Worm (Caenorhabditis elegans): ENCODE measurements around the gene dos-2.

The dos-2 gene

ce11 chrII:4002134-4002533, 26.1 kb downstream of the dos-2 start:
- no peak for TF ChIP-seq snpc-1.2 (GFP tag; IDR thresholded peaks at IDR 0.05)
- TF ChIP-seq unc-62 (GFP tag; optimal IDR thresholded peaks at IDR 0.05 in 1 of 2) = peak in 1 of 2 experiments; percentile 46
- no peak for TF ChIP-seq unc-62 (tag; optimal IDR thresholded peaks at IDR 0.05)

ce11 chrII:4004614-4005013, 28.6 kb downstream of the dos-2 start, which contains the start of gene ephx-1:
Gene ephx-1 (plus strand): TSS chrII:4004914.
- TF ChIP-seq cey-2 (tag; optimal IDR thresholded peaks at IDR 0.05; ENCODE audit: borderline replicate concordance, insufficient read depth) (no peak), dmd-8 (GFP tag; IDR thresholded peaks at IDR 0.05) (0 out of 2 replicates have a peak, but pooled peaks have one; percentile 2)

- no peak for TF ChIP-seq jun-1 (tag; optimal IDR thresholded peaks at IDR 0.05)
- TF ChIP-seq ceh-28 (tag; optimal IDR thresholded peaks at IDR 0.05) = no peak
- no peak for TF ChIP-seq nhr-10 (tag; optimal IDR thresholded peaks at IDR 0.05)
- TF ChIP-seq unc-62 (GFP tag; optimal IDR thresholded peaks at IDR 0.05 in 1 of 2) = peak in 1 of 2 experiments; percentile 44
- no peak for TF ChIP-seq unc-62 (tag; optimal IDR thresholded peaks at IDR 0.05)
- TF ChIP-seq T26A8.4 (GFP tag; IDR thresholded peaks at IDR 0.05) = no peak
- no peak for TF ChIP-seq dpl-1 (GFP tag; optimal IDR thresholded peaks at IDR 0.05)
- no peak for TF ChIP-seq nhr-28 (tag; optimal IDR thresholded peaks at IDR 0.05)
- no peak for TF ChIP-seq nhr-11 (tag; optimal IDR thresholded peaks at IDR 0.05)
- TF ChIP-seq set-16 (GFP tag; IDR thresholded peaks at IDR 0.05) = peak; percentile 79
Observed at ce11 chrII:4007972-4008371, 31.9 kb downstream of the dos-2 start.

- no peak for TF ChIP-seq nhr-102 (tag; optimal IDR thresholded peaks at IDR 0.05)
- TF ChIP-seq nhr-77 (tag; optimal IDR thresholded peaks at IDR 0.05) = no peak
- TF ChIP-seq ceh-28 (tag; optimal IDR thresholded peaks at IDR 0.05) = no peak
- no peak for TF ChIP-seq dmd-9 (GFP tag; IDR thresholded peaks at IDR 0.05)
- no peak for TF ChIP-seq lir-3 (tag; optimal IDR thresholded peaks at IDR 0.05)
- TF ChIP-seq egl-27 (tag; optimal IDR thresholded peaks at IDR 0.05) = no peak
- TF ChIP-seq pqm-1 (tag; optimal IDR thresholded peaks at IDR 0.05) = peak; percentile 7
- TF ChIP-seq mep-1 (tag; optimal IDR thresholded peaks at IDR 0.05) = no peak
Observed at ce11 chrII:4011518-4011917, 35.5 kb downstream of the dos-2 start.

ce11 chrII:4018617-4019016, 42.6 kb downstream of the dos-2 start, which contains the start of gene K07D4.6:
Gene K07D4.6 (minus strand): TSS chrII:4018717.
- TF ChIP-seq duxl-1 (tag; optimal IDR thresholded peaks at IDR 0.05; ENCODE audit: poor library complexity) (no peak), F10B5.3 (tag; optimal IDR thresholded peaks at IDR 0.05) (no peak), F26F4.8 (GFP tag; conservative IDR thresholded peaks at IDR 0.05) (no peak), nhr-11 (tag; optimal IDR thresholded peaks at IDR 0.05) (no peak), ceh-20 (GFP tag; IDR thresholded peaks at IDR 0.05) (no peak), daf-16 (GFP tag; optimal IDR thresholded peaks at IDR 0.05) (no peak), daf-16 (tag; optimal IDR thresholded peaks at IDR 0.05) (no peak), ceh-82 (tag; optimal IDR thresholded peaks at IDR 0.05) (no peak), jun-1 (tag; optimal IDR thresholded peaks at IDR 0.05) (no peak), ZK337.2 (GFP tag; IDR thresholded peaks at IDR 0.05) (no peak), nhr-41 (GFP tag; IDR thresholded peaks at IDR 0.05) (no peak), mdl-1 (tag; optimal IDR thresholded peaks at IDR 0.05) (no peak), mxl-2 (GFP tag; conservative IDR thresholded peaks at IDR 0.05) (no peak), lin-38 (GFP tag; IDR thresholded peaks at IDR 0.05) (no peak), Y5F2A.4 (GFP tag; optimal IDR thresholded peaks at IDR 0.05) (no peak), attf-4 (tag; optimal IDR thresholded peaks at IDR 0.05) (no peak), set-16 (GFP tag; IDR thresholded peaks at IDR 0.05) (no peak), gei-8 (GFP tag; optimal IDR thresholded peaks at IDR 0.05) (no peak), Y48G9A.11 (GFP tag; IDR thresholded peaks at IDR 0.05) (no peak), lsy-2 (tag; optimal IDR thresholded peaks at IDR 0.05) (no peak), fkh-10 (GFP tag; optimal IDR thresholded peaks at IDR 0.05) (no peak)
